Fruit fly (Drosophila melanogaster): Measurements from ENCODE around the gene Atet.

DNA sequence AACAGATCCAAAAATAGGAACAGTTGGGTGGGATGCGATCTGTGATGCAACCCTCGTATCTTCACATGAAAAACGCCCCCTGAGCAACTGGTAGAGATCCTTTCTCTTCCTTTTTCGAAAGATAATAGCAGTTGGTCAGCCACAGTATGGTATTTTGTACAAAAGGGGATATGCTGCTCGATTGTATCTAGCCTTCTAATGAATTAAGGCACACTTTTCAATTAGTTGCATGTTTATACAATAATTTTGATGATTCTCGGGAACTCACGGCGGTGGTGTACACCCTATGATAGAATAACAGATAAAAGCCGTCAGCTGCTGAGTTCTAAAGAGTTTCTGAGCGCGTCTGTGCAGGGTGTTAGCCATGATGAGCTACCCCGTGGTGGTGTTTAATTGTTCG, 16.0 kb downstream of the Atet start:
- TF ChIP-seq salm (tag; optimal IDR thresholded peaks at IDR 0.05) = no peak
- TF ChIP-seq CG7271 (tag; optimal IDR thresholded peaks at IDR 0.05) = no peak
- no peak for TF ChIP-seq az2 (GFP tag; optimal IDR thresholded peaks at IDR 0.05)
- TF ChIP-seq CG2712 (tag; optimal IDR thresholded peaks at IDR 0.05) = no peak
- TF ChIP-seq slou (GFP tag; optimal IDR thresholded peaks at IDR 0.05) = no peak
- no peak for TF ChIP-seq grau (tag; optimal IDR thresholded peaks at IDR 0.05)
- no peak for TF ChIP-seq gt (GFP tag; IDR thresholded peaks at IDR 0.05)

Data from whole organism, embryonic.